In the genomic region with DNA sequence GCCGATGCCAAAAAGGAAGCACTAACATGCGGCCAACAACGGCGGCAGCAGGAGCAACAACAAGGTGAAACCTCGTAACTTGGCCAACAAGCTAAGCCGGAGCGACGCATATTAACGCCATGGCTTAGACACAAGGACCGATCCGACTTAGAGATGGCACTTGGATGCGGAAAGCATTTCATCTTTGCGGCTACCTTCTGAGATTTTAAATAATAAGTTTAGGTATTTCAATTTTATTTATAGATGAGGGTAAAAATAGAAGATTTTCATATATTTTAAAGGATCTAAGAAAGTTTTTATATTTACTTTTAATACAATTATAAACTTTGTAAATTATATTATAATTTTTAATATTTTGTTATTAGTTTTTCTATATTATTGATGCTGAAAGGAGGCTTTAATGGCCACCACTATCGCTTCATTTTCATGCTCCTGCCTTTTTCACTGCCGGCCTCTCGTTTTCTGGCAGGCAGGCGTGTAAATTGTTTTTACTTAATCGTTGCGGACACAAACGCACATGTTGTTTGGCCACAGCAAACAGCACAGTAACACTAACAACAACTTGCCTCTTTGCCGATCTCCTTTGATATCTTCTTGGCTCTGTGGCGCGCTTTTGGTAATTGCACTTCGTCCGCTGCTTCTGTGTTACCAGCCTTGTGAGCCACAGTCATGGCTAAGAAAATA, we compare ENCODE assay signal across 1 fruit fly cellular context.
TF ChIP-seq lines count a peak whose summit lies in the region.

No protein-coding gene starts in this region.

TF ChIP-seq in whole organism, prepupa, 60 proteins besides CTCF, POLR2A, EP300 and RAD21 (continued from another document):
- TF ChIP-seq Ets21C (GFP tag; optimal IDR thresholded peaks at IDR 0.05; lab: Kevin White, UChicago), result no peak
- TF ChIP-seq svp (GFP tag; lab: Kevin White, UChicago), result no peak
- no peak for TF ChIP-seq lz (GFP tag; optimal IDR thresholded peaks at IDR 0.05; lab: Kevin White, UChicago)
- peak; percentile 33 for TF ChIP-seq CG10631 (GFP tag; optimal IDR thresholded peaks at IDR 0.05; lab: Kevin White, UChicago)
- peak; percentile 83 for TF ChIP-seq CG8119 (GFP tag; IDR thresholded peaks at IDR 0.05; lab: Robert Waterston, UW)
- no peak for TF ChIP-seq fd59A (GFP tag; optimal IDR thresholded peaks at IDR 0.05; lab: Kevin White, UChicago)
